Fruit fly (Drosophila melanogaster) whole organism, embryonic: ENCODE results near the gene Pbp45.

Experiments
- Asciz ChIP-seq: fragments of 200-800 bp; sonication (Bioruptor generic); optimal IDR thresholded peaks from 2 replicates; lab custom pipeline; 2017; ENCODE audit warnings: missing biosample characterization, mild to moderate bottlenecking, missing genetic modification characterization, missing genetic modification reagents
- Awh ChIP-seq: fragments of 200-800 bp; sonication (Bioruptor generic); IDR thresholded peaks from 2 replicates; pipeline ENCODE4, ENCODE4 v1.3.6; 2022; ENCODE audit warnings: missing biosample characterization, missing genetic modification characterization
- BEAF-32 ChIP-seq: fragments of 200-800 bp; sonication (Bioruptor generic); optimal IDR thresholded peaks from 3 replicates; lab custom pipeline; 2017; ENCODE audit warnings: missing biosample characterization, missing genetic modification characterization, mild to moderate bottlenecking, moderate library complexity, missing genetic modification reagents
- CG11247 ChIP-seq: fragments of 200-800 bp; sonication (Bioruptor generic); IDR thresholded peaks from 2 replicates; pipeline ENCODE4 v1.3.6; 2022; ENCODE audit warnings: missing biosample characterization, missing genetic modification characterization
- CG11398 ChIP-seq: fragments of 200-800 bp; sonication (Bioruptor generic); optimal IDR thresholded peaks from 2 replicates; lab custom pipeline; 2016; ENCODE audit warnings: missing biosample characterization, missing genetic modification characterization
- CG14667 ChIP-seq: fragments of 200-800 bp; sonication (Bioruptor generic); IDR thresholded peaks from 2 replicates; pipeline ENCODE4 v1.3.6; 2022; ENCODE audit warnings: missing biosample characterization, missing genetic modification characterization
- CG17829 ChIP-seq: fragments of 200-800 bp; optimal IDR thresholded peaks from 2 replicates; lab custom pipeline; 2019; ENCODE audit warnings: missing biosample characterization, mild to moderate bottlenecking, missing genetic modification characterization, moderate library complexity
- CG2678 ChIP-seq: fragments of 200-800 bp; sonication (Bioruptor generic); optimal IDR thresholded peaks from 3 replicates; lab custom pipeline; 2019; ENCODE audit warnings: missing biosample characterization, mild to moderate bottlenecking, missing genetic modification characterization, moderate library complexity
- CG33213 ChIP-seq: fragments of 200-800 bp; sonication (Bioruptor generic); optimal IDR thresholded peaks from 3 replicates; lab custom pipeline; 2016; ENCODE audit warnings: missing biosample characterization, missing genetic modification characterization
- CG34422 ChIP-seq: fragments of 200-800 bp; sonication (Bioruptor generic); IDR thresholded peaks from 3 replicates; pipeline ENCODE4 v1.3.6; 2022; ENCODE audit warnings: missing biosample characterization, missing genetic modification characterization
- CG4617 ChIP-seq: fragments of 200-800 bp; sonication (Bioruptor generic); optimal IDR thresholded peaks from 3 replicates; lab custom pipeline; 2016; ENCODE audit warnings: missing biosample characterization, missing genetic modification characterization, borderline replicate concordance
- CG5180 ChIP-seq: fragments of 200-800 bp; sonication (Bioruptor generic); optimal IDR thresholded peaks from 3 replicates; lab custom pipeline; 2017; ENCODE audit warnings: missing biosample characterization, missing genetic modification characterization, mild to moderate bottlenecking, moderate library complexity, missing genetic modification reagents
- CG6765 ChIP-seq: fragments of 200-800 bp; sonication (Bioruptor generic); optimal IDR thresholded peaks from 3 replicates; lab custom pipeline; 2017; ENCODE audit warnings: missing biosample characterization, mild to moderate bottlenecking, missing genetic modification characterization
- CG8478 ChIP-seq: fragments of >200 bp; optimal IDR thresholded peaks from 2 replicates; lab custom pipeline; 2018
- CG8924 ChIP-seq: fragments of 200-800 bp; optimal IDR thresholded peaks from 3 replicates; lab custom pipeline; 2019; ENCODE audit warnings: missing biosample characterization, mild to moderate bottlenecking, missing genetic modification characterization, moderate library complexity
- CG8944 ChIP-seq: fragments of 200-800 bp; sonication (Bioruptor generic); optimal IDR thresholded peaks from 3 replicates; lab custom pipeline; 2016; ENCODE audit warnings: missing biosample characterization, missing genetic modification characterization
- CG9797 ChIP-seq: fragments of 200-800 bp; sonication (Bioruptor generic); optimal IDR thresholded peaks from 3 replicates; lab custom pipeline; 2018; ENCODE audit warnings: missing biosample characterization, mild to moderate bottlenecking, missing genetic modification characterization
- Chrac-16 ChIP-seq: fragments of 200-800 bp; sonication (Bioruptor generic); optimal IDR thresholded peaks from 3 replicates; lab custom pipeline; 2016; ENCODE audit warnings: missing biosample characterization, missing genetic modification characterization
- Dll ChIP-seq: fragments of 200-800 bp; sonication (Bioruptor generic); IDR thresholded peaks from 4 replicates; pipeline ENCODE4 v1.3.6; 2022; ENCODE audit warnings: missing biosample characterization, missing genetic modification characterization; ENCODE audit not compliant: partially characterized antibody
- Elba2 ChIP-seq: fragments of 200-800 bp; sonication (Bioruptor generic); optimal IDR thresholded peaks from 3 replicates; lab custom pipeline; 2016; ENCODE audit warnings: missing biosample characterization, missing genetic modification characterization
- Ets65A ChIP-seq: fragments of 200-800 bp; sonication (Bioruptor generic); peaks from one replicate; lab custom pipeline; 2016; ENCODE audit warnings: missing biosample characterization, missing genetic modification characterization
- Gug ChIP-seq: fragments of 200-800 bp; sonication (Bioruptor generic); IDR thresholded peaks from 4 replicates; pipeline ENCODE4 v1.3.6; 2022; ENCODE audit warnings: missing biosample characterization, missing genetic modification characterization
- Poxn ChIP-seq: fragments of 200-800 bp; sonication (Bioruptor generic); IDR thresholded peaks from 2 replicates; pipeline ENCODE4 v1.3.6; 2022; ENCODE audit warnings: missing biosample characterization, missing genetic modification characterization
- Rx ChIP-seq: fragments of 200-800 bp; sonication (Bioruptor generic); IDR thresholded peaks from 2 replicates; pipeline ENCODE4 v1.3.6; 2022; ENCODE audit warnings: missing biosample characterization, missing genetic modification characterization
- Ssrp ChIP-seq: fragments of 200-800 bp; sonication (Bioruptor generic); optimal IDR thresholded peaks from 2 replicates; lab custom pipeline; 2018; ENCODE audit warnings: missing biosample characterization, mild to moderate bottlenecking, missing genetic modification characterization, moderate library complexity
- Taf1 ChIP-seq: fragments of 200-800 bp; sonication (Bioruptor generic); IDR thresholded peaks from 2 replicates; pipeline ENCODE4 v1.3.6; 2022; ENCODE audit warnings: missing biosample characterization, missing genetic modification characterization
- YL-1 ChIP-seq: fragments of 200-800 bp; sonication (Bioruptor generic); optimal IDR thresholded peaks from 3 replicates; lab custom pipeline; 2017; ENCODE audit warnings: missing biosample characterization, mild to moderate bottlenecking, missing genetic modification characterization
- ara ChIP-seq: fragments of 200-800 bp; sonication (Bioruptor generic); IDR thresholded peaks from 2 replicates; pipeline ENCODE4 v1.3.6; 2022; ENCODE audit warnings: missing biosample characterization, missing genetic modification characterization
- bigmax ChIP-seq: fragments of 200-800 bp; sonication (Bioruptor generic); optimal IDR thresholded peaks from 2 replicates; lab custom pipeline; 2018; ENCODE audit warnings: missing biosample characterization, mild to moderate bottlenecking, missing genetic modification characterization
- cg ChIP-seq: fragments of 200-800 bp; sonication (Bioruptor generic); optimal IDR thresholded peaks from 3 replicates; lab custom pipeline; 2019; ENCODE audit warnings: missing biosample characterization, mild to moderate bottlenecking, missing genetic modification characterization, moderate library complexity
- cwo ChIP-seq: fragments of 200-800 bp; sonication (Bioruptor generic); optimal IDR thresholded peaks from 3 replicates; lab custom pipeline; 2017; ENCODE audit warnings: missing biosample characterization, missing genetic modification characterization, mild to moderate bottlenecking, moderate library complexity, missing genetic modification reagents
- eve ChIP-seq, 2 experiments: fragments of >200 bp; optimal IDR thresholded peaks; 2 replicates each; lab custom pipeline; 2017; ENCODE audit warnings: missing biosample characterization in 2 of 2, missing genetic modification characterization in 2 of 2
- hb ChIP-seq: fragments of 200-800 bp; sonication (Bioruptor generic); IDR thresholded peaks from 3 replicates; pipeline ENCODE4 v1.3.6; 2022; ENCODE audit warnings: missing biosample characterization, missing genetic modification characterization; ENCODE audit not compliant: partially characterized antibody
- hkb ChIP-seq, 2 experiments: fragments of 200-800 bp in 1 of 2; fragments of >200 bp in 1 of 2; sonication (Bioruptor generic) in 1 of 2; IDR thresholded peaks in 1 of 2; optimal IDR thresholded peaks in 1 of 2; 2 replicates each; pipeline versions ENCODE4 v1.3.6 to Lab custom; 2017 to 2022; ENCODE audit warnings: missing biosample characterization in 1 of 2, missing genetic modification characterization in 1 of 2
- hth ChIP-seq: fragments of >200 bp; optimal IDR thresholded peaks from 2 replicates; lab custom pipeline; 2017; ENCODE audit warnings: inconsistent platforms
- lov ChIP-seq, 2 experiments: fragments of 200-800 bp in 1 of 2; fragments of >200 bp in 1 of 2; sonication (Bioruptor generic) in 1 of 2; IDR thresholded peaks in 1 of 2; optimal IDR thresholded peaks in 1 of 2; 2 replicates in 1 of 2; 3 replicates in 1 of 2; pipeline versions ENCODE4 v1.3.6 to Lab custom; 2017 to 2022; ENCODE audit warnings: missing biosample characterization in 1 of 2, missing genetic modification characterization in 1 of 2
- mirr ChIP-seq: fragments of 200-800 bp; sonication (Bioruptor generic); optimal IDR thresholded peaks from 3 replicates; lab custom pipeline; 2018; ENCODE audit warnings: missing biosample characterization, mild to moderate bottlenecking, missing genetic modification characterization
- onecut ChIP-seq: fragments of 200-800 bp; sonication (Bioruptor generic); IDR thresholded peaks from 2 replicates; pipeline ENCODE4 v1.3.6; 2022; ENCODE audit warnings: missing biosample characterization, missing genetic modification characterization
- pan ChIP-seq, 4 experiments: fragments of >200 bp in 3 of 4; fragments of 200-800 bp in 1 of 4; sonication (Bioruptor generic) in 1 of 4; optimal IDR thresholded peaks in 3 of 4; IDR thresholded peaks in 1 of 4; 2 replicates each; pipeline versions ENCODE4 v1.3.6 to Lab custom; 2017 to 2022; ENCODE audit warnings: missing biosample characterization in 2 of 4, missing genetic modification characterization in 2 of 4, mixed read lengths in 1 of 4
- pb ChIP-seq: fragments of 200-800 bp; sonication (Bioruptor generic); optimal IDR thresholded peaks from 3 replicates; lab custom pipeline; 2016; ENCODE audit warnings: missing biosample characterization, missing genetic modification characterization
- phol ChIP-seq: fragments of 200-800 bp; sonication (Bioruptor generic); optimal IDR thresholded peaks from 3 replicates; lab custom pipeline; 2018; ENCODE audit warnings: missing biosample characterization, mild to moderate bottlenecking, missing genetic modification characterization, moderate library complexity
- rib ChIP-seq: fragments of 200-800 bp; sonication (Bioruptor generic); IDR thresholded peaks from 2 replicates; pipeline ENCODE4 v1.3.6; 2022; ENCODE audit warnings: missing biosample characterization, missing genetic modification characterization
- slbo ChIP-seq: fragments of 200-800 bp; sonication (Bioruptor generic); IDR thresholded peaks from 2 replicates; pipeline ENCODE4 v1.3.6; 2022; ENCODE audit warnings: missing biosample characterization, missing genetic modification characterization
- stwl ChIP-seq: fragments of 200-800 bp; sonication (Bioruptor generic); optimal IDR thresholded peaks from 3 replicates; lab custom pipeline; 2018; ENCODE audit warnings: missing biosample characterization, mild to moderate bottlenecking, missing genetic modification characterization, moderate library complexity
- tgo ChIP-seq: fragments of 200-800 bp; sonication (Bioruptor generic); IDR thresholded peaks from 3 replicates; pipeline ENCODE4 v1.3.6; 2022; ENCODE audit warnings: missing biosample characterization, missing genetic modification characterization
- tna ChIP-seq: fragments of 200-800 bp; sonication (Bioruptor generic); IDR thresholded peaks from 2 replicates; pipeline ENCODE4 v1.3.6; 2022; ENCODE audit warnings: missing biosample characterization, missing genetic modification characterization; ENCODE audit not compliant: partially characterized antibody
- trh ChIP-seq: fragments of 200-800 bp; sonication (Bioruptor generic); optimal IDR thresholded peaks from 2 replicates; lab custom pipeline; 2016; ENCODE audit warnings: missing biosample characterization, missing genetic modification characterization

Pbp45 gene

DNA sequence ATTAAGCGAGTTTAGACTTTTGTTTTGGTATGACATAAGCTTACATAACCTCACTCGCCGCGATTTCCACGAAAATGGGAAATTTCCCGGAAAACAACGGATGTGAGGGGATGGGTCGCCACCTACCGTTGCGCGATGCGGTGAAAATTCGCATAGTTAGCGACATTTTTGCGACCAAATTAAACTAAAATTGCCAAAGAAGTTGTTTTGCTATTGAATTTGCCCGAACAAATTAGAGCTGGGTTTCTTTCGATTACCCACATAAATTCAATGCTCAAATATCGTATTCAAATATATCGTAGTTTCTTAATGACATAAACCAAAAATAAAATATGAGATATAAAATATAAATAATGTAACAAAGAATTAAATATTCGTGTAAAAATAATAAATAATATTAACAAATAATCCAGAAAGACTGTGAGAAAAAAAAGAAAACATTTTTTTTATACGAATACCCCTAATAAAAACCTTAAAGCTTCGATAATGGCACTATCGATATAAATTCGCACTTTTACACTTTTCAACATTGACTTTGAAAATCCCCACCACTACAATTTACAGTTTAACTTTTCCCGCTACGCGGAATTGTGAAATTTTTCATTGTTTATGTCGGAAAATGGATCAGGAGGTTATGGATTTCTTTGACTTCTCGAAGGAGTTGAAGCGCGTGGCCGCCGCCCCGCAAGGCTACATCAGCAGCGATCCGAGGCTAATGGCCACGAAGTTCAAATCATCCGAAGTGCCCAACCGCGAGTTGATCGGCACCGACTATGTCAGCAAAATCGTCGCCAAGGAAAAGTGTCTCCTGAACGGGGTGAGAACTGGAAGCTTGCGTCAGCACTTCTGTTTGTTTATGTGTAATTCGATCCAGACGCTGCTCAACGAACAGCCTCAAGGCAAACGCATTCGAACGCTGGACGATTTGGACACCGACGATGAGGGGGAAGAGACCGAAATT is 2.2 kb downstream of the Pbp45 start, which contains the start of the genes ND-23 and spn-E (continued):
- TF ChIP-seq cg (GFP tag; lab: Kevin White, UChicago) (no peak), trh (GFP tag; lab: Kevin White, UChicago) (peak; percentile 31), lov (optimal IDR thresholded peaks at IDR 0.05; lab: Kevin White, UChicago) (no peak), lov (GFP tag; IDR thresholded peaks at IDR 0.05; lab: Robert Waterston, UW) (no peak), CG33213 (no peak), Ssrp (peak; percentile 54), hkb (optimal IDR thresholded peaks at IDR 0.05; lab: Kevin White, UChicago) (no peak), hkb (GFP tag; IDR thresholded peaks at IDR 0.05; lab: Robert Waterston, UW) (no peak), CG8944 (GFP tag; lab: Kevin White, UChicago) (no peak), Awh (GFP tag; lab: Robert Waterston, UW) (no peak), mirr (GFP tag; lab: Kevin White, UChicago) (no peak), Elba2 (GFP tag; lab: Kevin White, UChicago) (no peak), phol (tag; lab: Kevin White, UChicago) (peak; percentile 73), pb (no peak), CG17829 (peak; percentile 85), CG34422 (GFP tag; lab: Robert Waterston, UW) (no peak; the same call in 2 of the 3 replicates), bigmax (GFP tag; lab: Kevin White, UChicago) (peak; percentile 96), BEAF-32 (GFP tag; lab: Kevin White, UChicago) (peak; percentile 77), CG11247 (no peak), tna (GFP tag; lab: Robert Waterston, UW) (no peak), CG5180 (GFP tag; lab: Kevin White, UChicago) (no peak), hth (lab: Kevin White, UChicago) (no peak), CG2678 (tag; lab: Kevin White, UChicago) (no peak), CG11398 (GFP tag; lab: Kevin White, UChicago) (no peak), pan (optimal IDR thresholded peaks at IDR 0.05; lab: Kevin White, UChicago) (no peak), pan (GFP tag; optimal IDR thresholded peaks at IDR 0.05 in 1 of 2, IDR thresholded peaks at IDR 0.05 in 1 of 2) (peak in 1 of 2 experiments; percentile 67), CG14667 (GFP tag; lab: Robert Waterston, UW) (0 out of 2 replicates have a peak, but pooled peaks have one; percentile 15), stwl (peak; percentile 79), cwo (GFP tag; lab: Kevin White, UChicago) (no peak), Chrac-16 (peak; percentile 60), CG6765 (no peak), tgo (GFP tag; lab: Robert Waterston, UW) (peak; percentile 66), Poxn (no peak), eve (GFP tag; optimal IDR thresholded peaks at IDR 0.05; lab: Kevin White, UChicago) (no peak), slbo (peak; percentile 68), onecut (GFP tag; lab: Robert Waterston, UW) (no peak), Asciz (no peak), YL-1 (GFP tag; lab: Kevin White, UChicago) (peak; percentile 41), CG9797 (GFP tag; lab: Kevin White, UChicago) (no peak), Taf1 (GFP tag; lab: Robert Waterston, UW) (0 out of 2 replicates have a peak, but pooled peaks have one; percentile 14), rib (GFP tag; lab: Robert Waterston, UW) (no peak), Dll (GFP tag; lab: Robert Waterston, UW) (peak; percentile 94), CG8924 (tag; lab: Kevin White, UChicago) (peak; percentile 54), Ets65A (GFP tag; lab: Kevin White, UChicago) (no peak), Gug (GFP tag; lab: Robert Waterston, UW) (no peak), CG8478 (no peak), hb (no peak), CG4617 (GFP tag; lab: Kevin White, UChicago) (peak; percentile 50), Rx (GFP tag; lab: Robert Waterston, UW) (no peak), ara (GFP tag; lab: Robert Waterston, UW) (no peak)
